Worm (Caenorhabditis elegans): ENCODE results near the gene srbc-1.

DNA sequence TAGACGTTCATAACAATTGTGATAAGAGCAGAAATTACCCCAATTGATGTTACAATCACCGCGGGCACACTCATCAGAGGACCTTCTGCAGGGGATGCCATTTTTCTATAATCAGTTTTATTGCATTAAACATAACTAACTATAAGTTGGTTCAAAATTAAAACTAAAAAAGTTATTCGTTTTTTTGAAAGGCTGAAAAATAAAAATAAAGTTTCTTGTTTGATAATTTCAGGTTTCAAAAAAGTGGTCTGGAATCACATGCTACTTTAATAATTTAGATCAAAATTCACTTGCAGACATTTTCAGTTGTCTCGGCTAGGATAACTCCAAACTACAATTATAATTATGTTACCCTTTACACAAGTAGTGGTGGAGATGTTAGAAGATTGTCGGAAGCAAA is at the start of gene srbc-1:
- TF ChIP-seq ztf-28 (GFP tag; IDR thresholded peaks at IDR 0.05) (no peak), madf-8 (GFP tag; conservative IDR thresholded peaks at IDR 0.05) (no peak), chd-7 (tag; optimal IDR thresholded peaks at IDR 0.05) (no peak), rec-8 (tag; optimal IDR thresholded peaks at IDR 0.05) (no peak)

Measured in whole organism, young adult.